Fruit fly (Drosophila melanogaster): Measurements from ENCODE around the gene DAAM.

DNA sequence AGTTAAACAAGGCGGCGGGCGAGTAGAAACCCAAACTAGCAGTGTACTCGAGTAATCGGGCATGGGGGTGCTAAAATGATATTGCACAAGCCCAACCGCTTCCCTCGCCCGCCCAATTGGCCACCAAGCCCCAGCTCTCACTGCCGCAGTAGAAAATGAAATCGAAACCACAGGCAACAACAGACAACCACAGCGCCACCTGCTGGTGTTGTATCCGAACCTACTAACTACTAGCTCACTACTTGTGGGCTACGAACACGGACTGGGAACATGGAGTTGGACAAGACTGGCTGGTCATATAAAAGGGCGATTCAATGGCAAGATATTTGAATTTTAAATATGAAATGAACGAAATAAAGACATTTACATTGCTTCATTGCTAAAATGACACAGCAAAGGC lies 22.2 kb downstream of the DAAM start:
- no peak for TF ChIP-seq sv (GFP tag; optimal IDR thresholded peaks at IDR 0.05)
- TF ChIP-seq fru (GFP tag; optimal IDR thresholded peaks at IDR 0.05): no peak
- TF ChIP-seq CrebA (GFP tag; optimal IDR thresholded peaks at IDR 0.05; ENCODE audit: borderline replicate concordance): no peak
- no peak for TF ChIP-seq HLH106 (tag; optimal IDR thresholded peaks at IDR 0.05)
- no peak for TF ChIP-seq CG32264 (GFP tag; optimal IDR thresholded peaks at IDR 0.05)
- TF ChIP-seq dsf (GFP tag; optimal IDR thresholded peaks at IDR 0.05; ENCODE audit: borderline replicate concordance): no peak
- TF ChIP-seq pan (optimal IDR thresholded peaks at IDR 0.05): no peak
- TF ChIP-seq usp (GFP tag; optimal IDR thresholded peaks at IDR 0.05): no peak
- TF ChIP-seq Hnf4 (GFP tag; optimal IDR thresholded peaks at IDR 0.05): no peak
- TF ChIP-seq Abd-B (GFP tag; optimal IDR thresholded peaks at IDR 0.05): no peak
- no peak for TF ChIP-seq foxo (GFP tag; optimal IDR thresholded peaks at IDR 0.05)
- no peak for TF ChIP-seq Myc (optimal IDR thresholded peaks at IDR 0.05)
- no peak for TF ChIP-seq ey (GFP tag; optimal IDR thresholded peaks at IDR 0.05)
